Fruit fly (Drosophila melanogaster) whole organism, embryonic: Measurements from ENCODE around the gene CG43322.

ENCODE experiments used
- Atf6 ChIP-seq: fragments of 200-800 bp; sonication (Bioruptor generic); IDR thresholded peaks from 2 replicates; pipeline ENCODE4 v1.3.6; 2022; ENCODE audit warnings: missing biosample characterization, missing genetic modification characterization
- CG10431 ChIP-seq: fragments of 200-800 bp; sonication (Bioruptor generic); optimal IDR thresholded peaks from 3 replicates; lab custom pipeline; 2018; ENCODE audit warnings: missing biosample characterization, mild to moderate bottlenecking, missing genetic modification characterization
- CG10543 ChIP-seq: fragments of 200-800 bp; sonication (Bioruptor generic); optimal IDR thresholded peaks from 3 replicates; lab custom pipeline; 2017; ENCODE audit warnings: missing biosample characterization, mild to moderate bottlenecking, missing genetic modification characterization, moderate library complexity
- CG10654 ChIP-seq: fragments of 200-800 bp; sonication (Bioruptor generic); optimal IDR thresholded peaks from 2 replicates; lab custom pipeline; 2016; ENCODE audit warnings: missing biosample characterization, missing genetic modification characterization
- CG11695 ChIP-seq: fragments of 200-800 bp; sonication (Bioruptor generic); IDR thresholded peaks from 3 replicates; pipeline ENCODE4 v1.3.6; 2022; ENCODE audit warnings: missing biosample characterization, missing genetic modification characterization
- CG12104 ChIP-seq: fragments of 200-800 bp; sonication (Bioruptor generic); optimal IDR thresholded peaks from 3 replicates; lab custom pipeline; 2016; ENCODE audit warnings: missing biosample characterization, missing genetic modification characterization
- CG12155 ChIP-seq: fragments of 200-800 bp; sonication (Bioruptor generic); optimal IDR thresholded peaks from 3 replicates; lab custom pipeline; 2016; ENCODE audit warnings: missing biosample characterization, missing genetic modification characterization
- CG12219 ChIP-seq: fragments of 200-800 bp; sonication (Bioruptor generic); optimal IDR thresholded peaks from 3 replicates; lab custom pipeline; 2018; ENCODE audit warnings: missing biosample characterization, mild to moderate bottlenecking, missing genetic modification characterization
- CG13296 ChIP-seq: fragments of 200-800 bp; sonication (Bioruptor generic); optimal IDR thresholded peaks from 3 replicates; lab custom pipeline; 2018; ENCODE audit warnings: missing biosample characterization, mild to moderate bottlenecking, missing genetic modification characterization
- CG14014 ChIP-seq: fragments of 200-800 bp; sonication (Bioruptor generic); IDR thresholded peaks from 2 replicates; pipeline ENCODE4 v1.3.6; 2022; ENCODE audit warnings: missing biosample characterization, missing genetic modification characterization
- CG15269 ChIP-seq: fragments of 200-800 bp; sonication (Bioruptor generic); optimal IDR thresholded peaks from 2 replicates; lab custom pipeline; 2018; ENCODE audit warnings: missing biosample characterization, mild to moderate bottlenecking, missing genetic modification characterization, moderate library complexity
- CG15479 ChIP-seq: fragments of 200-800 bp; sonication (Bioruptor generic); optimal IDR thresholded peaks from 3 replicates; lab custom pipeline; 2019; ENCODE audit warnings: missing biosample characterization, mild to moderate bottlenecking, missing genetic modification characterization, moderate library complexity
- CG16863 ChIP-seq: fragments of 200-800 bp; sonication (Bioruptor generic); optimal IDR thresholded peaks from 3 replicates; lab custom pipeline; 2016; ENCODE audit warnings: missing biosample characterization, missing genetic modification characterization
- CG2129 ChIP-seq: fragments of 200-800 bp; sonication (Bioruptor generic); IDR thresholded peaks from 2 replicates; pipeline ENCODE4 v1.3.6; 2022; ENCODE audit warnings: missing biosample characterization, missing genetic modification characterization; ENCODE audit not compliant: partially characterized antibody
- CG2202 ChIP-seq: fragments of 200-800 bp; sonication (Bioruptor generic); optimal IDR thresholded peaks from 2 replicates; lab custom pipeline; 2018; ENCODE audit warnings: missing biosample characterization, mild to moderate bottlenecking, missing genetic modification characterization
- CG31365 ChIP-seq: fragments of 200-800 bp; sonication (Bioruptor generic); optimal IDR thresholded peaks from 2 replicates; lab custom pipeline; 2018; ENCODE audit warnings: missing biosample characterization, mild to moderate bottlenecking, missing genetic modification characterization
- CG7556 ChIP-seq: fragments of 200-800 bp; sonication (Bioruptor generic); optimal IDR thresholded peaks from 2 replicates; lab custom pipeline; 2017; ENCODE audit warnings: missing biosample characterization, mild to moderate bottlenecking, missing genetic modification characterization
- CG7786 ChIP-seq: fragments of 200-800 bp; sonication (Bioruptor generic); optimal IDR thresholded peaks from 2 replicates; lab custom pipeline; 2016; ENCODE audit warnings: missing biosample characterization, missing genetic modification characterization
- Camta ChIP-seq: fragments of 200-800 bp; sonication (Bioruptor generic); optimal IDR thresholded peaks from 2 replicates; lab custom pipeline; 2016; ENCODE audit warnings: missing biosample characterization, missing genetic modification characterization
- Chrac-16 ChIP-seq: fragments of 200-800 bp; sonication (Bioruptor generic); optimal IDR thresholded peaks from 3 replicates; lab custom pipeline; 2016; ENCODE audit warnings: missing biosample characterization, missing genetic modification characterization
- Dad ChIP-seq: fragments of 200-800 bp; sonication (Bioruptor generic); optimal IDR thresholded peaks from 3 replicates; lab custom pipeline; 2016; ENCODE audit warnings: missing biosample characterization, missing genetic modification characterization
- Fer2 ChIP-seq: fragments of 200-800 bp; sonication (Bioruptor generic); optimal IDR thresholded peaks from 2 replicates; lab custom pipeline; 2018; ENCODE audit warnings: missing biosample characterization, mild to moderate bottlenecking, missing genetic modification characterization, moderate library complexity
- Fer3 ChIP-seq: fragments of 200-800 bp; sonication (Bioruptor generic); optimal IDR thresholded peaks from 2 replicates; lab custom pipeline; 2018; ENCODE audit warnings: missing biosample characterization, mild to moderate bottlenecking, missing genetic modification characterization, moderate library complexity
- HLHmδ ChIP-seq: fragments of 200-800 bp; sonication (Bioruptor generic); optimal IDR thresholded peaks from 2 replicates; lab custom pipeline; 2018; ENCODE audit warnings: missing biosample characterization, mild to moderate bottlenecking, missing genetic modification characterization, moderate library complexity
- Lim3 ChIP-seq: fragments of 200-800 bp; sonication (Bioruptor generic); IDR thresholded peaks from 2 replicates; pipeline ENCODE4 v1.3.6; 2022; ENCODE audit warnings: missing biosample characterization, missing genetic modification characterization
- Nf-YB ChIP-seq: fragments of 200-800 bp; sonication (Bioruptor generic); optimal IDR thresholded peaks from 3 replicates; lab custom pipeline; 2019; ENCODE audit warnings: missing biosample characterization, mild to moderate bottlenecking, missing genetic modification characterization, moderate library complexity
- Pdp1 ChIP-seq, 2 experiments: fragments of 200-800 bp; sonication (Bioruptor generic); optimal IDR thresholded peaks; 3 replicates each; lab custom pipeline; 2016; ENCODE audit warnings: missing biosample characterization in 2 of 2, missing genetic modification characterization in 2 of 2, mild to moderate bottlenecking in 1 of 2, moderate library complexity in 1 of 2
- Rfx ChIP-seq: fragments of 200-800 bp; sonication (Bioruptor generic); IDR thresholded peaks from 2 replicates; pipeline ENCODE4 v1.3.6; 2022; ENCODE audit warnings: missing biosample characterization, missing genetic modification characterization
- ase ChIP-seq: fragments of 200-800 bp; sonication (Bioruptor generic); IDR thresholded peaks from 3 replicates; pipeline ENCODE4 v1.3.6; 2022; ENCODE audit warnings: missing biosample characterization, missing genetic modification characterization
- btn ChIP-seq: fragments of 200-800 bp; sonication (Bioruptor generic); optimal IDR thresholded peaks from 2 replicates; lab custom pipeline; 2016; ENCODE audit warnings: missing biosample characterization, missing genetic modification characterization
- caup ChIP-seq: fragments of 200-800 bp; sonication (Bioruptor generic); optimal IDR thresholded peaks from 3 replicates; lab custom pipeline; 2017; ENCODE audit warnings: missing biosample characterization, mild to moderate bottlenecking, missing genetic modification characterization, moderate library complexity; ENCODE audit not compliant: severe bottlenecking
- chm ChIP-seq: fragments of 200-800 bp; sonication (Bioruptor generic); IDR thresholded peaks from 2 replicates; pipeline ENCODE4 v1.3.6; 2022; ENCODE audit warnings: missing biosample characterization, missing genetic modification characterization
- ci ChIP-seq: fragments of 200-800 bp; sonication (Bioruptor generic); IDR thresholded peaks from 3 replicates; pipeline ENCODE4 v1.3.6; 2022; ENCODE audit warnings: missing biosample characterization, missing genetic modification characterization
- crc ChIP-seq: fragments of 200-800 bp; sonication (Bioruptor generic); optimal IDR thresholded peaks from 2 replicates; lab custom pipeline; 2016; ENCODE audit warnings: missing biosample characterization, missing genetic modification characterization
- dmrt11E ChIP-seq: fragments of 200-800 bp; sonication (Bioruptor generic); optimal IDR thresholded peaks from 3 replicates; lab custom pipeline; 2018; ENCODE audit warnings: missing biosample characterization, mild to moderate bottlenecking, missing genetic modification characterization, moderate library complexity
- dpn ChIP-seq, 2 experiments: fragments of 200-800 bp; sonication (Bioruptor generic); optimal IDR thresholded peaks; 3 replicates each; lab custom pipeline; 2016; ENCODE audit warnings: missing biosample characterization in 2 of 2, missing genetic modification characterization in 2 of 2
- emc ChIP-seq: fragments of 200-800 bp; sonication (Bioruptor generic); optimal IDR thresholded peaks from 2 replicates; lab custom pipeline; 2016; ENCODE audit warnings: missing biosample characterization, missing genetic modification characterization
- hkb ChIP-seq, 2 experiments: fragments of 200-800 bp in 1 of 2; fragments of >200 bp in 1 of 2; sonication (Bioruptor generic) in 1 of 2; IDR thresholded peaks in 1 of 2; optimal IDR thresholded peaks in 1 of 2; 2 replicates each; pipeline versions ENCODE4 v1.3.6 to Lab custom; 2017 to 2022; ENCODE audit warnings: missing biosample characterization in 1 of 2, missing genetic modification characterization in 1 of 2
- inv ChIP-seq: fragments of 200-800 bp; sonication (Bioruptor generic); IDR thresholded peaks from 2 replicates; pipeline ENCODE4 v1.3.6; 2022; ENCODE audit warnings: missing biosample characterization, missing genetic modification characterization; ENCODE audit not compliant: partially characterized antibody
- ken ChIP-seq: fragments of 200-800 bp; sonication (Bioruptor generic); IDR thresholded peaks from 3 replicates; pipeline ENCODE4 v1.3.6; 2022; ENCODE audit warnings: missing biosample characterization, missing genetic modification characterization
- lilli ChIP-seq: fragments of 200-800 bp; sonication (Bioruptor generic); optimal IDR thresholded peaks from 3 replicates; lab custom pipeline; 2016; ENCODE audit warnings: missing biosample characterization, missing genetic modification characterization
- sd ChIP-seq: fragments of 200-800 bp; sonication (Bioruptor generic); optimal IDR thresholded peaks from 3 replicates; lab custom pipeline; 2018; ENCODE audit warnings: missing biosample characterization, mild to moderate bottlenecking, missing genetic modification characterization, moderate library complexity
- slbo ChIP-seq: fragments of 200-800 bp; sonication (Bioruptor generic); IDR thresholded peaks from 2 replicates; pipeline ENCODE4 v1.3.6; 2022; ENCODE audit warnings: missing biosample characterization, missing genetic modification characterization
- sna ChIP-seq: fragments of 200-800 bp; sonication (Bioruptor generic); IDR thresholded peaks from 2 replicates; pipeline ENCODE4 v1.3.6; 2022; ENCODE audit warnings: missing biosample characterization, missing genetic modification characterization; ENCODE audit not compliant: partially characterized antibody
- tap ChIP-seq: fragments of 200-800 bp; optimal IDR thresholded peaks from 3 replicates; lab custom pipeline; 2019; ENCODE audit warnings: missing biosample characterization, mild to moderate bottlenecking, missing genetic modification characterization, moderate library complexity
- tgo ChIP-seq: fragments of 200-800 bp; sonication (Bioruptor generic); IDR thresholded peaks from 3 replicates; pipeline ENCODE4 v1.3.6; 2022; ENCODE audit warnings: missing biosample characterization, missing genetic modification characterization
- unc-4 ChIP-seq: fragments of 200-800 bp; sonication (Bioruptor generic); IDR thresholded peaks from 2 replicates; pipeline ENCODE4 v1.3.6; 2022; ENCODE audit warnings: missing biosample characterization, missing genetic modification characterization; ENCODE audit not compliant: partially characterized antibody
- vvl ChIP-seq: fragments of 200-800 bp; sonication (Bioruptor generic); IDR thresholded peaks from 2 replicates; pipeline ENCODE4 v1.3.6; 2022; ENCODE audit warnings: missing biosample characterization, missing genetic modification characterization
- z ChIP-seq: fragments of 200-800 bp; sonication (Bioruptor generic); IDR thresholded peaks from 3 replicates; pipeline ENCODE4 v1.3.6; 2022; ENCODE audit warnings: missing biosample characterization, missing genetic modification characterization

CG43322 gene

dm6 chr2L:7032517-7032951 is 19.3 kb downstream of the CG43322 start, which contains the start of the genes Rab30 and Caper (continued):
- TF ChIP-seq ase (GFP tag; lab: Robert Waterston, UW) (no peak), CG16863 (peak; percentile 35), CG12104 (peak; percentile 33), tgo (GFP tag; lab: Robert Waterston, UW) (0 out of 3 replicates have a peak, but pooled peaks have one; percentile 24), Rfx (peak; percentile 83), btn (GFP tag; lab: Kevin White, UChicago) (no peak), Nf-YB (peak; percentile 35), CG14014 (GFP tag; lab: Robert Waterston, UW) (peak; percentile 49), Fer2 (tag; lab: Kevin White, UChicago) (no peak), inv (peak; percentile 98), sna (peak; percentile 95), ken (peak; percentile 52; the same call in 1 of the 3 replicates), Atf6 (GFP tag; lab: Robert Waterston, UW) (0 out of 2 replicates have a peak, but pooled peaks have one; percentile 18), emc (GFP tag; lab: Kevin White, UChicago) (no peak), Lim3 (no peak), CG13296 (GFP tag; lab: Kevin White, UChicago) (peak; percentile 12), z (GFP tag; lab: Robert Waterston, UW) (no peak), dpn (GFP tag; optimal IDR thresholded peaks at IDR 0.05; lab: Kevin White, UChicago) (peak; percentile 72 to 75), chm (GFP tag; lab: Robert Waterston, UW) (0 out of 2 replicates have a peak, but pooled peaks have one; percentile 16), slbo (GFP tag; lab: Robert Waterston, UW) (peak; percentile 79), crc (GFP tag; lab: Kevin White, UChicago) (no peak), caup (GFP tag; lab: Kevin White, UChicago) (peak; percentile 52), CG15269 (tag; lab: Kevin White, UChicago) (no peak), CG7556 (GFP tag; lab: Kevin White, UChicago) (no peak), CG2129 (GFP tag; lab: Robert Waterston, UW) (peak; percentile 94)

DNA sequence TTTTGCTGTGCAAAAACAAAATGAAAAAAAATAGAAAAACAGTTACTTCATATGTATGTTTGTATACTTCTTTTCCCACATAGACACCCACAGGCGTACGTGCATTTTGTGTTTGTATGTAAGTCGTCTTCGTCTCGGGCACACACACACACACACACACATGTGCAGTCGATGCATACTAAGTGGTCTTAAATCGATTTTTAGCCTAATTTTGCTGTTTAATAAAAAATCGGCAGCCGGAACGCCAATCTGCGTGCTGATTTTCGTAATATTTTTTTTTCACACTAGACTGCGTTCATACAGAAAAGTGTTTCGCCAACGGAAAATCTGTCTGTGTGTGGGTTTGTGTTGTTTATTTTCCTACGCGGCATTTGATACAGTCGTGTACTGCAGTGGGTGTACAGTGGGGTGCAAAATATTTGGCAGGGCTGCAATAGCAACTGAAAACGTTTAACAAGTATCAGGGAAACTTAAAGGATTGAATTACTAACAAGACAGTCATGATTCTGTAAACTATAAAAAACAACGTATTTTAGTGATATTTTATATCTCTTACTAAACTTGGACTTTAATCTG is 20.0 kb downstream of the CG43322 start:
- TF ChIP-seq CG11695 (GFP tag; lab: Robert Waterston, UW) (0 out of 3 replicates have a peak, but pooled peaks have one; percentile 8), lilli (GFP tag; lab: Kevin White, UChicago) (peak; percentile 69), CG31365 (tag; lab: Kevin White, UChicago) (no peak), Fer3 (tag; lab: Kevin White, UChicago) (peak; percentile 48), dpn (GFP tag; optimal IDR thresholded peaks at IDR 0.05; lab: Kevin White, UChicago) (peak; percentile 22 to 32), CG12219 (GFP tag; lab: Kevin White, UChicago) (no peak), Chrac-16 (GFP tag; lab: Kevin White, UChicago) (no peak), unc-4 (no peak), CG10543 (GFP tag; lab: Kevin White, UChicago) (peak; percentile 2), dmrt11E (no peak), CG10431 (no peak), ci (GFP tag; lab: Robert Waterston, UW) (peak; percentile 19; the same call in 1 of the 3 replicates), CG10654 (GFP tag; lab: Kevin White, UChicago) (no peak), CG15479 (GFP tag; lab: Kevin White, UChicago) (no peak), Camta (peak; percentile 3), vvl (GFP tag; lab: Robert Waterston, UW) (peak; percentile 69), Dad (GFP tag; lab: Kevin White, UChicago) (peak; percentile 5), hkb (optimal IDR thresholded peaks at IDR 0.05; lab: Kevin White, UChicago) (no peak), hkb (GFP tag; IDR thresholded peaks at IDR 0.05; lab: Robert Waterston, UW) (peak; percentile 53; the same call in 1 of the 2 replicates), tap (tag; lab: Kevin White, UChicago) (no peak), CG2202 (no peak), HLHmδ (GFP tag; lab: Kevin White, UChicago) (no peak), sd (tag; lab: Kevin White, UChicago) (peak; percentile 47), Pdp1 (GFP tag; optimal IDR thresholded peaks at IDR 0.05; lab: Kevin White, UChicago) (peak; percentile 25 to 34), CG7786 (no peak), CG12155 (GFP tag; lab: Kevin White, UChicago) (peak; percentile 29)
